Worm (Caenorhabditis elegans): ENCODE results near the gene hadb-1.

hadb-1 gene

ce11 chrIII:8678371-8678770 lies 9.9 kb downstream of the hadb-1 start (continued):
- no peak for TF ChIP-seq nhr-77 (tag; optimal IDR thresholded peaks at IDR 0.05)
- TF ChIP-seq F26F4.8 (GFP tag; conservative IDR thresholded peaks at IDR 0.05): peak; percentile 94
- peak; percentile 87 for TF ChIP-seq tra-1 (GFP tag; IDR thresholded peaks at IDR 0.05)
- peak; percentile 93 for TF ChIP-seq Y105C5A.15 (GFP tag; IDR thresholded peaks at IDR 0.05)
- TF ChIP-seq lin-15B (tag; optimal IDR thresholded peaks at IDR 0.05): no peak
- peak; percentile 93 for TF ChIP-seq pha-4 (GFP tag; IDR thresholded peaks at IDR 0.05)
- TF ChIP-seq pha-4 (tag; optimal IDR thresholded peaks at IDR 0.05): no peak
- peak; percentile 71 for TF ChIP-seq gei-8 (GFP tag; optimal IDR thresholded peaks at IDR 0.05)
- peak; percentile 60 for TF ChIP-seq unc-130 (GFP tag; optimal IDR thresholded peaks at IDR 0.05)
- no peak for TF ChIP-seq daf-8 (GFP tag; IDR thresholded peaks at IDR 0.05)
- peak; percentile 54 for TF ChIP-seq spr-3 (GFP tag; optimal IDR thresholded peaks at IDR 0.05)
- TF ChIP-seq nhr-11 (tag; optimal IDR thresholded peaks at IDR 0.05): peak; percentile 39
- TF ChIP-seq attf-4 (tag; optimal IDR thresholded peaks at IDR 0.05): no peak
- peak; percentile 36 to 68 for TF ChIP-seq lsy-2 (tag; optimal IDR thresholded peaks at IDR 0.05)
- peak; percentile 0 for TF ChIP-seq fkh-10 (GFP tag; optimal IDR thresholded peaks at IDR 0.05)
- TF ChIP-seq skn-1 (tag; optimal IDR thresholded peaks at IDR 0.05): no peak
- TF ChIP-seq ztf-7 (tag; optimal IDR thresholded peaks at IDR 0.05): peak; percentile 81
- peak; percentile 84 for TF ChIP-seq sdz-12 (GFP tag; optimal IDR thresholded peaks at IDR 0.05)
- TF ChIP-seq nhr-41 (GFP tag; IDR thresholded peaks at IDR 0.05): peak; percentile 87
- TF ChIP-seq rbr-2 (tag; optimal IDR thresholded peaks at IDR 0.05): peak; percentile 72
- TF ChIP-seq ZK337.2 (GFP tag; IDR thresholded peaks at IDR 0.05): peak; percentile 78
- TF ChIP-seq unc-62 (GFP tag; optimal IDR thresholded peaks at IDR 0.05 in 1 of 2): peak in 1 of 2 experiments; percentile 93
- TF ChIP-seq unc-62 (tag; optimal IDR thresholded peaks at IDR 0.05): no peak
- peak; percentile 58 for TF ChIP-seq nhr-48 (tag; optimal IDR thresholded peaks at IDR 0.05)
- TF ChIP-seq T20F7.1 (GFP tag; optimal IDR thresholded peaks at IDR 0.05): peak; percentile 73
- TF ChIP-seq ceh-44 (GFP tag; IDR thresholded peaks at IDR 0.05): peak; percentile 74; the same call in 1 of the 2 replicates
- TF ChIP-seq F10B5.3 (tag; optimal IDR thresholded peaks at IDR 0.05): peak; percentile 3
- peak; percentile 46 for TF ChIP-seq hlh-11 (tag; optimal IDR thresholded peaks at IDR 0.05)
- no peak for TF ChIP-seq daf-12 (tag; optimal IDR thresholded peaks at IDR 0.05)
- peak; percentile 86 to 89; a peak in 3 of 4 replicates for TF ChIP-seq madf-5 (GFP tag; IDR thresholded peaks at IDR 0.05)
- no peak for TF ChIP-seq ceh-28 (tag; optimal IDR thresholded peaks at IDR 0.05)
- TF ChIP-seq nhr-76 (tag; optimal IDR thresholded peaks at IDR 0.05): no peak
- TF ChIP-seq mdt-29 (GFP tag; IDR thresholded peaks at IDR 0.05): peak; percentile 57; the same call in 1 of the 2 replicates
- peak; percentile 87 for TF ChIP-seq nhr-42 (GFP tag; IDR thresholded peaks at IDR 0.05)
- TF ChIP-seq nhr-6 (tag; optimal IDR thresholded peaks at IDR 0.05): peak; percentile 30
- TF ChIP-seq zip-2 (tag; optimal IDR thresholded peaks at IDR 0.05): peak; percentile 63
- 0 out of 2 replicates have a peak, but pooled peaks have one; percentile 7 for TF ChIP-seq saeg-2 (GFP tag; IDR thresholded peaks at IDR 0.05)
- no peak for TF ChIP-seq snpc-4 (tag; optimal IDR thresholded peaks at IDR 0.05)
- peak; percentile 61 for TF ChIP-seq aly-2 (tag; optimal IDR thresholded peaks at IDR 0.05)
- TF ChIP-seq mes-2 (tag; optimal IDR thresholded peaks at IDR 0.05; ENCODE audit: poor library complexity, severe bottlenecking): peak; percentile 82
- TF ChIP-seq dmd-8 (GFP tag; IDR thresholded peaks at IDR 0.05): peak; percentile 95
- no peak for TF ChIP-seq ces-1 (GFP tag; optimal IDR thresholded peaks at IDR 0.05)
- peak; percentile 75 for TF ChIP-seq nhr-102 (tag; optimal IDR thresholded peaks at IDR 0.05)
- peak; percentile 43 for TF ChIP-seq spr-1 (tag; optimal IDR thresholded peaks at IDR 0.05)
- no peak for TF ChIP-seq D1046.2 (GFP tag; IDR thresholded peaks at IDR 0.05)
- peak; percentile 47 for TF ChIP-seq dmd-6 (GFP tag; IDR thresholded peaks at IDR 0.05)
- peak; percentile 24 for TF ChIP-seq zfp-2 (tag; optimal IDR thresholded peaks at IDR 0.05)
- peak; percentile 71; the same call in 1 of the 2 replicates for TF ChIP-seq dmd-9 (GFP tag; IDR thresholded peaks at IDR 0.05)
- TF ChIP-seq egl-43 (GFP tag; IDR thresholded peaks at IDR 0.05): peak; percentile 97
- TF ChIP-seq mdl-1 (tag; optimal IDR thresholded peaks at IDR 0.05): no peak
- peak; percentile 85 for TF ChIP-seq duxl-1 (tag; optimal IDR thresholded peaks at IDR 0.05; ENCODE audit: poor library complexity)
- peak; percentile 96 for TF ChIP-seq hmg-1.1 (GFP tag; IDR thresholded peaks at IDR 0.05)
